Worm (Caenorhabditis elegans): Measurements from ENCODE around the gene F07E5.13.

- no peak for TF ChIP-seq flt-1 (GFP tag; IDR thresholded peaks at IDR 0.05)
- TF ChIP-seq tab-1 (GFP tag; IDR thresholded peaks at IDR 0.05), result no peak
- TF ChIP-seq ztf-29 (GFP tag; IDR thresholded peaks at IDR 0.05), result no peak
- TF ChIP-seq T22C8.4 (GFP tag; IDR thresholded peaks at IDR 0.05), result peak; percentile 37; the same call in 1 of the 2 replicates
- TF ChIP-seq ztf-23 (GFP tag; IDR thresholded peaks at IDR 0.05), result no peak
- no peak for TF ChIP-seq ref-1 (GFP tag; conservative IDR thresholded peaks at IDR 0.05)
Observed at ce11 chrII:2013856-2014255, 50.0 kb downstream of the F07E5.13 start.
